Worm (Caenorhabditis elegans) whole organism, L4 larva: Measurements from ENCODE around the gene irg-8.

Experiments
- ceh-28 ChIP-seq: fragments of 150-350 bp; optimal IDR thresholded peaks from 2 replicates; lab custom pipeline; 2014; ENCODE audit warnings: missing biosample characterization, missing genetic modification reagents, missing genetic modification characterization
- dmd-9 ChIP-seq: fragments of 200-800 bp; sonication (Bioruptor generic); IDR thresholded peaks from 2 replicates; pipeline ENCODE4 v1.3.6; 2022; ENCODE audit warnings: missing genetic modification reagents, missing genetic modification characterization, missing compliant biosample characterization
- lin-39 ChIP-seq: fragments of 150-350 bp; optimal IDR thresholded peaks from 2 replicates; lab custom pipeline; 2014; ENCODE audit warnings: missing biosample characterization, missing genetic modification reagents, missing genetic modification characterization
- skn-1 ChIP-seq: fragments of 150-350 bp; optimal IDR thresholded peaks from 2 replicates; lab custom pipeline; 2014; ENCODE audit warnings: missing biosample characterization, missing genetic modification characterization

ce11 chrV:417656-418353, at the start of gene irg-8:
- TF ChIP-seq ceh-28 (tag; lab: Kevin White, UChicago) (no peak), skn-1 (no peak), lin-39 (tag; lab: Kevin White, UChicago) (no peak), dmd-9 (no peak)
